Worm (Caenorhabditis elegans): ENCODE results near the gene nhr-131.

- no peak for TF ChIP-seq W03F9.2 (tag; optimal IDR thresholded peaks at IDR 0.05)
- no peak for TF ChIP-seq dao-5 (tag; optimal IDR thresholded peaks at IDR 0.05)
Measured at ce11 chrV:482860-483259, 11.3 kb upstream of the nhr-131 start.
